Worm (Caenorhabditis elegans): ENCODE data around the gene H03G16.5.

Gene H03G16.5

DNA sequence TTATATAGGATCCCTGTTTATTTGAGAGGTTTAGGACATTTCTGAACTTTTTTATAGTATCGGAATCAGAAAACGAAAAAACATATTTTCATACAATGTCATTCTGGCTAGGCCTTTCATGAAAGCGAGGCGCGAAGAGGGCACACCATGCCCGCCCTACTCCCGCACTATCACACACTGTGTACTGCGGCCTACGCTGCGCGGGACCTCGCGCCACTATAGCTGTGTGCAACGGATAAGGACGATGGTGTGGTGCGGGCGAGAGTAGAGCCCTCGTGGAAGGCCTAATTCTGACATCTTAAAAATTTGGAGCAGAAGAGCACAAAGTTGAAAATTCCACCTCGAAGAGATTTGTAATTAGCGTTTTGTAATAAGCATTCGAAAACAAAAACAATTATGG, 45.7 kb downstream of the H03G16.5 start:
- TF ChIP-seq hlh-11 (tag; optimal IDR thresholded peaks at IDR 0.05) (no peak), egl-43 (GFP tag; IDR thresholded peaks at IDR 0.05) (peak; percentile 20; the same call in 1 of the 2 replicates), php-3 (GFP tag; IDR thresholded peaks at IDR 0.05) (no peak), Y5F2A.4 (GFP tag; optimal IDR thresholded peaks at IDR 0.05) (no peak), unc-62 (GFP tag; optimal IDR thresholded peaks at IDR 0.05 in 1 of 2) (peak in 1 of 2 experiments; percentile 9), unc-62 (tag; optimal IDR thresholded peaks at IDR 0.05) (no peak), nhr-102 (tag; optimal IDR thresholded peaks at IDR 0.05) (no peak), daf-19 (GFP tag; conservative IDR thresholded peaks at IDR 0.05) (no peak), arid-1 (GFP tag; conservative IDR thresholded peaks at IDR 0.05) (no peak), nhr-237 (tag; optimal IDR thresholded peaks at IDR 0.05) (no peak), T20F7.1 (GFP tag; optimal IDR thresholded peaks at IDR 0.05) (no peak), rbr-2 (tag; optimal IDR thresholded peaks at IDR 0.05) (no peak)

DNA sequence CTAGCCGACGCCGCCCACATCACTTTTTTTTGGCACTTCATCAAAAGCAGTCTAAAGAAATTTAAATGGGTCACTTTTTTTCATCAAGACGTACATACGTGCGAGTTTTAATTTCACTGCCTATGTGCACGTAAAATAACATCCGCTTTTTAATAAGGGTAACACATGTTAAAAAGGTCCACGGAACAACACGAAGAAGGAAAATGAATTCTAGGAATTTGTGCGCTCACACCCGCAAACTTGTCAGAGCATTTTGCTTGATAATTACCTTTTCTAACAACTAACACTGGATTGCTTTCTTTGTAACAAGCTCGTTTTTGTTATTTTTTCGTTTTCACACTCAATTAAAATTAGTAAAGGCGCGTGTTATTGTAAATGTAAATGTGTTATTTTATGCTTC, 47.9 kb downstream of the H03G16.5 start:
- peak in 1 of 2 experiments; percentile 8 for TF ChIP-seq unc-62 (GFP tag; optimal IDR thresholded peaks at IDR 0.05 in 1 of 2)
- TF ChIP-seq unc-62 (tag; optimal IDR thresholded peaks at IDR 0.05): no peak
- no peak for TF ChIP-seq ces-1 (GFP tag; optimal IDR thresholded peaks at IDR 0.05)

DNA sequence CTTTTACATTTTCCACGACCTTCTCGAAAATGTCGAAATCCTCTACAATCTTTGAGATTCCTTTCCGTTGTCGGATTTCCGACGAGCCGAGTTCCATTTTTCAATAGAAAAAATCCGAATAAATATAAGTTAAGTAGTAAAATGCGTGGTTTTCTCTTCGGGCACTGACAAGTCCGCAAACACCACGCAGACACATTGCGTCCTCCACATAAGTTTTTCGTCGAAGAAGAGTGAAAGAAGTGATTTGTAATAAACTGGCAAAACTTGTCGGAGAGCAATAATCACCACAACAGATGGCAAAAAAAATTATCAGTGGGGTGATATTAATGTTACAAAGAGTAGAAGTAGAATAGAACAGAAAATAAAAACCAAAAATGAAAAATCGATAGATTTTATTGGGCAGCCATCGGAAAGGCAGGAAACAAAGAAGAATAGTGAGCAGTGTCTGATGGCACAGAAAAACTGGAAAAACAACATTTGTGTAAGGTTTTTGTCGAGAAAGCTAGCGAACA, 49.7 kb downstream of the H03G16.5 start, which contains the start of gene ergi-2:
ergi-2 (minus strand) TSS at position 462 of the 512 bp plus-strand sequence.
- peak in 1 of 2 experiments; percentile 22 for TF ChIP-seq lsy-2 (tag; optimal IDR thresholded peaks at IDR 0.05)
- TF ChIP-seq aly-2 (tag; optimal IDR thresholded peaks at IDR 0.05): no peak
- TF ChIP-seq hlh-30 (tag; optimal IDR thresholded peaks at IDR 0.05; ENCODE audit: insufficient read depth): peak; percentile 19
- peak; percentile 40; the same call in 1 of the 2 replicates for TF ChIP-seq hmg-1.1 (GFP tag; IDR thresholded peaks at IDR 0.05)
- no peak for TF ChIP-seq F44E2.7 (GFP tag; IDR thresholded peaks at IDR 0.05)
- peak; percentile 22 for TF ChIP-seq mep-1 (tag; optimal IDR thresholded peaks at IDR 0.05)
- no peak for TF ChIP-seq F26F4.8 (GFP tag; conservative IDR thresholded peaks at IDR 0.05)
- no peak for TF ChIP-seq lin-29 (GFP tag; IDR thresholded peaks at IDR 0.05)
- TF ChIP-seq mes-2 (tag; optimal IDR thresholded peaks at IDR 0.05; ENCODE audit: poor library complexity, severe bottlenecking): peak; percentile 57
- TF ChIP-seq attf-4 (tag; optimal IDR thresholded peaks at IDR 0.05): no peak
- TF ChIP-seq hlh-11 (tag; optimal IDR thresholded peaks at IDR 0.05): peak; percentile 23
- no peak for TF ChIP-seq spr-3 (GFP tag; optimal IDR thresholded peaks at IDR 0.05)
- peak; percentile 5 for TF ChIP-seq dpl-1 (GFP tag; optimal IDR thresholded peaks at IDR 0.05)
- TF ChIP-seq unc-130 (GFP tag; optimal IDR thresholded peaks at IDR 0.05): no peak
- no peak for TF ChIP-seq saeg-2 (GFP tag; IDR thresholded peaks at IDR 0.05)
- TF ChIP-seq nhr-25 (tag; optimal IDR thresholded peaks at IDR 0.05; ENCODE audit: borderline replicate concordance, insufficient read depth): no peak
- TF ChIP-seq dve-1 (tag; optimal IDR thresholded peaks at IDR 0.05; ENCODE audit: insufficient read depth): peak; percentile 1
- no peak for TF ChIP-seq ceh-20 (GFP tag; IDR thresholded peaks at IDR 0.05)
- TF ChIP-seq F49E8.2 (tag; optimal IDR thresholded peaks at IDR 0.05; ENCODE audit: borderline replicate concordance): no peak
- TF ChIP-seq nhr-6 (tag; optimal IDR thresholded peaks at IDR 0.05): peak; percentile 12
